Fruit fly (Drosophila melanogaster) whole organism: ENCODE measurements around the gene Est-Q.

ENCODE experiments used
- CG8478 ChIP-seq: fragments of >200 bp; optimal IDR thresholded peaks from 2 replicates; lab custom pipeline; 2018; ENCODE audit warnings: inconsistent platforms
- Dll ChIP-seq: fragments of >200 bp; optimal IDR thresholded peaks from 2 replicates; lab custom pipeline; 2017
- EcR ChIP-seq, 2 experiments: fragments of >200 bp; optimal IDR thresholded peaks; 2 replicates each; lab custom pipeline; 2017; ENCODE audit warnings: missing biosample characterization in 2 of 2, missing genetic modification characterization in 2 of 2, missing genetic modification reagents in 2 of 2
- pan ChIP-seq: fragments of >200 bp; optimal IDR thresholded peaks from 2 replicates; lab custom pipeline; 2017
- psq ChIP-seq: fragments of >200 bp; optimal IDR thresholded peaks from 2 replicates; lab custom pipeline; 2017
- usp ChIP-seq: fragments of >200 bp; optimal IDR thresholded peaks from 2 replicates; lab custom pipeline; 2017; ENCODE audit warnings: missing biosample characterization, missing genetic modification characterization, mixed read lengths

Est-Q gene

DNA sequence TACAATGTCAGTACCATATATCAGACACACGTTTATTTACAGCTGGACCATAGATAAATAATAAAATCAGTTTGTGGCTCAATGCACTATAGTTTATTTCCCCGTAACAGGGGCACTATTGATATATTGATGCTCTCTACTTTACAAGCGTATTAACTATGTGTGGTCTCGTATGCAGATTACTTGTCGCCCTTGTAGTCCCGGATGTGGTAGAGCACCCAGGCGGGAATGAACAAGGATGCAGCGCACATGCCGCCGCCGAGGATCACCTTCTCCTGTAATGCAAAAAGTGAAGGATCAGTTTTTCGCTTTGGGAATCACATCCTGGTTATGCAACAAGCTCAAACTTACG, 37.6 kb downstream of the Est-Q start:
- no peak for TF ChIP-seq pan
- no peak for TF ChIP-seq CG8478 (lab: Kevin White, UChicago)
- TF ChIP-seq Dll (lab: Kevin White, UChicago): no peak
- no peak for TF ChIP-seq psq (lab: Kevin White, UChicago)
- TF ChIP-seq EcR (GFP tag; optimal IDR thresholded peaks at IDR 0.05; lab: Kevin White, UChicago): no peak
- no peak for TF ChIP-seq usp (GFP tag; lab: Kevin White, UChicago)

DNA sequence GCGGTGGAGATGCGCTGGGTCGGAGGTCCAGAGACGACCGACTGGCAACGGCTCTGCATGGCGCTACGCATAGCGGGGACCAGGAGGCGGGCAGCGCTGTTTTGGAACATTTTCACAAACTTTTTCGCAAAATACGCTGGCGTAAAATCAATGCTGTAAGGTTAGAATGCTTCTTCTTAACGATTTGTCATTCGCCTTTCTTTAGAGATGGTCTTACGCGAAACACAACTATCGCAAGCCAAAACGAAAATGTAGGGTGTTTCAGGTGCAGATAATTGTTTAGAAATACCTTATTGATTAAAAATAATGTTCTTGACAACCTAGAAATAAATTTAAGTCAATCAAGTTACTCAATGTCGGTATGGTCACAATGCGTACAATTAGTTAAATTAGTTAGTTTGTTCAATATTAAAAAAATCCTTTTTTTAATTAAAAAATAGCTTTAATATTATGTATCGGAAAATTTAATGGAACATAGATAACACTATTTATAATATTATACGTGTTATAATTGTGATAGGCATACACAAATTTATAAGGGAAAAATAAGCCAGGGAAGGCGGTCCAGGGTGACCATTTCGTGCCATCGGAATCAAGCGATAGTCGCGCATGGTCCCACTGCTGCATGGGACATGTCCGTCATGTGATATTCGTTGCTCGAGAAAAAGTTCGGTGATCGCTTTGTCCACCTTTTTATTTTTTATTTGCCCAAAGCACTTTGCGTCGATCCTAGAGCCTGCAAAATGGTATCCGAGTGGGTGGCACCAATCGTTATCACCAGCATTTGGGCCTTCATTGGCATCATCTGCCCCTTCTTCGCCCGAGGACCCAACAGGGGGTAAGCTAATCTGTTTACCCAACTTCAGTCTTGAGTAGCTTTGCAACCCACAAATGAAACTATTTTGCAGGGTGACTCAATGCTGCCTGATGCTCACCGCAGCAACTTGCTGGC, 38.3 kb downstream of the Est-Q start, which contains the start of the genes COX8 and VhaM9.7-b:
COX8 (minus strand) TSS at position 203 of the 952 bp plus-strand sequence.
VhaM9.7-b (plus strand) TSS at position 618 of the 952 bp plus-strand sequence.
- TF ChIP-seq CG8478 (lab: Kevin White, UChicago) (no peak), psq (lab: Kevin White, UChicago) (no peak), usp (GFP tag; lab: Kevin White, UChicago) (no peak), pan (no peak), EcR (GFP tag; optimal IDR thresholded peaks at IDR 0.05; lab: Kevin White, UChicago) (no peak), Dll (lab: Kevin White, UChicago) (no peak)

DNA sequence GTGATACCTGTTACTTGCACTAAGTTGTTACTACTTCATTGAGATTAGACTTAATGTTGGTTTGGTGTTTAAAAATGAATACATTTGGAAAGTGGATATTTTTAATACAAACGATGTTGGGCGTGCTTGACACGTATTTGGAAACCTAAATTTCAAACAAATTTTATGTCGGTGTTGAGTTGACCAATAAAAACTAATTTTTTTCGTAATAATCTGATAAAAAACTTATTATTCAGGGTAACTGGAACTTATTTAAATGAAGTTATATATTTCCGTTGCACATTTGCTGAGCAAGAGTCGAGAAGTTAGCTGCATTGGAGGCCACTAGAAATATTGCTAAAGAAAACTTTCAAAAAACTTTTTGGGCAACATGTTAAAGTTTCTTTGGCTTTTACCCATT, 40.8 kb downstream of the Est-Q start, which contains the start of gene CG33290:
CG33290 (plus strand) TSS at position 301 of the 400 bp plus-strand sequence.
- TF ChIP-seq CG8478 (lab: Kevin White, UChicago) (no peak), EcR (GFP tag; optimal IDR thresholded peaks at IDR 0.05; lab: Kevin White, UChicago) (no peak), pan (no peak), Dll (lab: Kevin White, UChicago) (no peak), psq (lab: Kevin White, UChicago) (no peak), usp (GFP tag; lab: Kevin White, UChicago) (no peak)
